Worm (Caenorhabditis elegans): ENCODE data around the gene srx-63.

srx-63 gene

ce11 chrV:3979819-3980218 lies 48.4 kb downstream of the srx-63 start, which contains the start of gene nlp-31:
TSS of gene nlp-31 (plus strand) at chrV:3980055.
- TF ChIP-seq klf-2 (GFP tag; conservative IDR thresholded peaks at IDR 0.05) (no peak), cog-1 (tag; optimal IDR thresholded peaks at IDR 0.05) (no peak), med-1 (GFP tag; optimal IDR thresholded peaks at IDR 0.05; ENCODE audit: insufficient read depth) (no peak)

- TF ChIP-seq med-1 (GFP tag; optimal IDR thresholded peaks at IDR 0.05; ENCODE audit: insufficient read depth), result no peak
- TF ChIP-seq klf-2 (GFP tag; conservative IDR thresholded peaks at IDR 0.05), result no peak
- TF ChIP-seq ref-1 (GFP tag; conservative IDR thresholded peaks at IDR 0.05), result no peak
Measured at ce11 chrV:3980228-3980933, 49.0 kb downstream of the srx-63 start.

ce11 chrV:3981680-3982079 lies 50.3 kb downstream of the srx-63 start, which contains the start of gene nlp-30:
TSS of gene nlp-30 (plus strand) at chrV:3981980.
- TF ChIP-seq med-1 (GFP tag; optimal IDR thresholded peaks at IDR 0.05; ENCODE audit: insufficient read depth) (no peak), cog-1 (tag; optimal IDR thresholded peaks at IDR 0.05) (no peak), ref-1 (GFP tag; conservative IDR thresholded peaks at IDR 0.05) (no peak), flt-1 (GFP tag; IDR thresholded peaks at IDR 0.05) (no peak), ztf-23 (GFP tag; IDR thresholded peaks at IDR 0.05) (no peak), T22C8.4 (GFP tag; IDR thresholded peaks at IDR 0.05) (no peak), tab-1 (GFP tag; IDR thresholded peaks at IDR 0.05) (no peak), ztf-29 (GFP tag; IDR thresholded peaks at IDR 0.05) (no peak), klf-2 (GFP tag; conservative IDR thresholded peaks at IDR 0.05) (no peak)
